Worm (Caenorhabditis elegans) whole organism, midembryonic: ENCODE data around the gene srw-38.

Experiments
- T22C8.4 ChIP-seq: fragments of 200-800 bp; sonication (Bioruptor generic); IDR thresholded peaks from 2 replicates; pipeline ENCODE4 v1.3.6; 2022; ENCODE audit warnings: missing genetic modification characterization, missing compliant biosample characterization
- cog-1 ChIP-seq: sonication (generic microtip); optimal IDR thresholded peaks from 2 replicates; lab custom pipeline; 2016; ENCODE audit warnings: missing genetic modification characterization, missing compliant biosample characterization
- flt-1 ChIP-seq: fragments of 200-800 bp; sonication (Bioruptor generic); IDR thresholded peaks from 2 replicates; pipeline ENCODE4 v1.3.6; 2022; ENCODE audit warnings: missing genetic modification characterization, missing compliant biosample characterization
- klf-2 ChIP-seq: fragments of 200-800 bp; sonication (Bioruptor generic); conservative IDR thresholded peaks from 2 replicates; pipeline ENCODE4 v1.3.6; 2022; ENCODE audit warnings: missing genetic modification reagents, missing genetic modification characterization, missing compliant biosample characterization
- med-1 ChIP-seq: sonication (generic microtip); optimal IDR thresholded peaks from 2 replicates; lab custom pipeline; 2017; ENCODE audit warnings: missing genetic modification characterization, mild to moderate bottlenecking, missing compliant biosample characterization, antibody characterized with exemption, missing genetic modification reagents; ENCODE audit not compliant: insufficient read depth
- ref-1 ChIP-seq: fragments of 200-800 bp; sonication (Bioruptor generic); conservative IDR thresholded peaks from 2 replicates; pipeline ENCODE4 v1.3.6; 2022; ENCODE audit warnings: missing genetic modification reagents, missing genetic modification characterization, missing compliant biosample characterization
- tab-1 ChIP-seq: fragments of 200-800 bp; sonication (Bioruptor generic); IDR thresholded peaks from 2 replicates; pipeline ENCODE4 v1.3.6; 2022; ENCODE audit warnings: missing genetic modification characterization, missing compliant biosample characterization
- ztf-23 ChIP-seq: fragments of 200-800 bp; sonication (Bioruptor generic); IDR thresholded peaks from 2 replicates; pipeline ENCODE4 v1.3.6; 2022; ENCODE audit warnings: missing genetic modification reagents, missing genetic modification characterization, missing compliant biosample characterization
- ztf-29 ChIP-seq: fragments of 200-800 bp; sonication (Bioruptor generic); IDR thresholded peaks from 2 replicates; pipeline ENCODE4 v1.3.6; 2022; ENCODE audit warnings: missing genetic modification reagents, missing genetic modification characterization, missing compliant biosample characterization

The srw-38 gene

DNA sequence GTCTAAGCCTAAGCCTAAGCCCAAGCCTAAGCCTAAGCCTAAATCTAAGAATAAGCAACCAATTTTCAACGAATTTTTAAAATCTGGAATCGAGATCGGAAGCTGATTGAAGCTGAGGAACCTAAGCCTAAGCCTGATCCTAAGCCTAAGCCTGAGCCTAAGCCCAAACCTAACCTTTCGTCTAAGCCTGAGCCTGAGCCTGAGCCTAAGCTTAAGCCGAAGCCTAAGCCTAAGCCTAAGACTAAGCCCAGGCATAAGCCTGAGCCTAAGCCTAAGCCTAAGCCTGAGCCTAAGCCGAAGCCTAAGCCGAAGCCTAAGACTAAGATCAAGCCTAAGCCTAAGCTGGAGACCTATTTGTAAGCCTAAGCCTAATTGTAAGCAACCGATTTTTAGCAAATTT is 8.8 kb upstream of the srw-38 start:
- TF ChIP-seq flt-1 (GFP tag; lab: Robert Waterston, UW) (no peak), ztf-23 (GFP tag; lab: Robert Waterston, UW) (no peak), cog-1 (tag; lab: Kevin White, UChicago) (no peak), med-1 (GFP tag; lab: Kevin White, UChicago) (no peak)

DNA sequence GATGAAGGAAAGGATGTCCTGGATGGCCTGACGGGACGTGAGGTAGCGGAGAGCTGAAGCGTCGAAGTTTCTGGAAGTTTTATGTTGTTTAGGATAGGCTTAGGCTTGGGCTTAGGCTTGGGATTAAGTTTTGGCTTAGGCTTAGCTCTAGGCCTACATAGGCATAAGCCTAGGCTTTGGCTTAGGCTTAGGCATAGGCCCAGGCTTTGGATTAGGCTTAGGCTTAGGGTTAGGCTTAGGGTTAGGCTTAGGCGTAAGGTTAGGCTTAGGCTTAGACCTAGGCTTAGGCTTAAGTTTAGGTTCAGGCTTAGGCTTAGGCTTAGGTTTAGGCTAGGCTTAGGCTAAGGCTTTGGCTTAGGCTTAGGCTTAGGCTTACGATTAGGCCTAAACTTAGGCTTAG is 7.0 kb upstream of the srw-38 start:
- TF ChIP-seq ztf-29 (no peak), ref-1 (GFP tag; lab: Robert Waterston, UW) (no peak), klf-2 (GFP tag; lab: Robert Waterston, UW) (no peak), med-1 (GFP tag; lab: Kevin White, UChicago) (no peak), ztf-23 (GFP tag; lab: Robert Waterston, UW) (no peak), T22C8.4 (no peak), cog-1 (tag; lab: Kevin White, UChicago) (no peak), tab-1 (no peak), flt-1 (GFP tag; lab: Robert Waterston, UW) (no peak)

DNA sequence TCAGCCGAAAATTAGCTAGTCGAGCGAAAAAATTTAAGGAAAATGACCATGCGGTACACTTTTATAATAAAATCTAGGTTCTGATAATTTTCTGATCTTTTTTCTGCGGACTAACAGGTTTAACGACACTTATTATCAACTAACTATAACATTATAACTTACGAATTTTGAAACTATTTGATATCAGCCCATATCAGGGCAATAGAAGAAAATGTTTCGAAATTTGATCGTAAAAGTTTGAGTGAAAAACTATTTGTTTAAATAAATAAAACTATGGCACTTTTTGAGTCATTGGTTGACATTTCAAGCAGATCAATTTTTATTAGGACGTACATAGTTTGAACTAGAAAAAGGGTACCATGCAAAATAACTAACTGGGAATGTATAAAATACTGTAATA is 5.4 kb upstream of the srw-38 start, which contains the start of gene pcp-4:
Gene pcp-4 (minus strand): TSS at position 197 of the 400 bp plus-strand sequence.
- TF ChIP-seq T22C8.4 (no peak), klf-2 (GFP tag; lab: Robert Waterston, UW) (no peak), ztf-23 (GFP tag; lab: Robert Waterston, UW) (no peak), flt-1 (GFP tag; lab: Robert Waterston, UW) (no peak), cog-1 (tag; lab: Kevin White, UChicago) (no peak), tab-1 (no peak), ztf-29 (no peak), med-1 (GFP tag; lab: Kevin White, UChicago) (no peak), ref-1 (GFP tag; lab: Robert Waterston, UW) (no peak)

DNA sequence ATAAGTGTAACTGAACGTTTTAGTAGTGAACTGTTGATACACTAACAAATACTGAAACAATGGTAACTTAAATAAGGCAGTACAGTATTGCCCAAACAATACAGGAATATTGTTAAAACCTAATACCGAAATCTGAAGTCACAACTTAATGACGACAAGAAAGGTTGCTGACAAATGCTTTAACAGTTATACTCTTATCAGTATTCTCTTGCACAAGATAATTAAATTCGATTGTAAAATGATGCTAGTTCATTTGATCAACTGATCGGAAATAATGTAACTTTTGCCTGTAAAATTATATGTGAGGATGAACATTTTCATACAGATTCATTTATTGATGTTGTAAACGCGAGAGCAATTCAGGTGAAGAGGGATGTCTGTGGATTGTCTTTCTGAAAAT is 4.7 kb upstream of the srw-38 start:
- TF ChIP-seq T22C8.4 (no peak), ref-1 (GFP tag; lab: Robert Waterston, UW) (no peak), tab-1 (no peak), ztf-23 (GFP tag; lab: Robert Waterston, UW) (no peak), ztf-29 (no peak)

ce11 chrV:19845927-19846845 is 9.9 kb downstream of the srw-38 start, which contains the start of gene Y116F11B.6:
Y116F11B.6 (minus strand) TSS chrV:19845977.
- TF ChIP-seq flt-1 (GFP tag; lab: Robert Waterston, UW) (no peak), ztf-29 (no peak), klf-2 (GFP tag; lab: Robert Waterston, UW) (no peak), tab-1 (no peak), cog-1 (tag; lab: Kevin White, UChicago) (no peak), T22C8.4 (no peak), med-1 (GFP tag; lab: Kevin White, UChicago) (no peak), ref-1 (GFP tag; lab: Robert Waterston, UW) (no peak), ztf-23 (GFP tag; lab: Robert Waterston, UW) (no peak)

ce11 chrV:19848014-19848413 is 11.8 kb downstream of the srw-38 start, which contains the start of gene Y116F11B.7:
Y116F11B.7 (plus strand) TSS chrV:19848314.
- TF ChIP-seq tab-1, result no peak
- no peak for TF ChIP-seq med-1 (GFP tag; lab: Kevin White, UChicago)
- TF ChIP-seq ztf-29, result no peak
- TF ChIP-seq ref-1 (GFP tag; lab: Robert Waterston, UW), result no peak
- no peak for TF ChIP-seq cog-1 (tag; lab: Kevin White, UChicago)
- no peak for TF ChIP-seq klf-2 (GFP tag; lab: Robert Waterston, UW)
- TF ChIP-seq T22C8.4, result no peak
- no peak for TF ChIP-seq flt-1 (GFP tag; lab: Robert Waterston, UW)
- no peak for TF ChIP-seq ztf-23 (GFP tag; lab: Robert Waterston, UW)

- TF ChIP-seq klf-2 (GFP tag; lab: Robert Waterston, UW), result no peak
- no peak for TF ChIP-seq ref-1 (GFP tag; lab: Robert Waterston, UW)
- no peak for TF ChIP-seq T22C8.4
- TF ChIP-seq tab-1, result no peak
- no peak for TF ChIP-seq med-1 (GFP tag; lab: Kevin White, UChicago)
- no peak for TF ChIP-seq ztf-29
- TF ChIP-seq flt-1 (GFP tag; lab: Robert Waterston, UW), result no peak
Measured at ce11 chrV:19853610-19854009, 17.4 kb downstream of the srw-38 start.

DNA sequence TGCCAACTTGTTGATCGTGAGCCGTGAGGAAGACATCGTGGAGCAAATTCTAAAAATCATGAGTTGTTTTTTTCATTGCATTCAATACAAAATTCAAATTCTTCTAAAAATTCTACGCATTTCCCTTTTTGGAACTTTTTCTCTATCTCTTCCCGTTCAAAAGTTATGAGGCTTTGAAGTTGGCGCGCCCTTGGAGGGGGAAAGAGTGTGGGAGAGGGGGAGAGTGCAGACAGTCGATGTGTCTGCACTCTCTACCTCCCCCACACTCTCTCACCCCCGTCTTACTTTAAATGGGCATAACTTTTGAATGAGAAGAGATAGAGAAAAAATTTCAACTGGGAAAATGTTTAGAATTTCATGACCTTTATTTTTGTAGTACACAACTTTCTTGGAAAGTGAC is 20.1 kb downstream of the srw-38 start:
- TF ChIP-seq ztf-29, result no peak
- TF ChIP-seq med-1 (GFP tag; lab: Kevin White, UChicago), result no peak
- TF ChIP-seq T22C8.4, result no peak
- TF ChIP-seq flt-1 (GFP tag; lab: Robert Waterston, UW), result no peak
- TF ChIP-seq klf-2 (GFP tag; lab: Robert Waterston, UW), result no peak
- TF ChIP-seq ref-1 (GFP tag; lab: Robert Waterston, UW), result no peak
- TF ChIP-seq ztf-23 (GFP tag; lab: Robert Waterston, UW), result no peak
- TF ChIP-seq tab-1, result no peak
- TF ChIP-seq cog-1 (tag; lab: Kevin White, UChicago), result no peak

DNA sequence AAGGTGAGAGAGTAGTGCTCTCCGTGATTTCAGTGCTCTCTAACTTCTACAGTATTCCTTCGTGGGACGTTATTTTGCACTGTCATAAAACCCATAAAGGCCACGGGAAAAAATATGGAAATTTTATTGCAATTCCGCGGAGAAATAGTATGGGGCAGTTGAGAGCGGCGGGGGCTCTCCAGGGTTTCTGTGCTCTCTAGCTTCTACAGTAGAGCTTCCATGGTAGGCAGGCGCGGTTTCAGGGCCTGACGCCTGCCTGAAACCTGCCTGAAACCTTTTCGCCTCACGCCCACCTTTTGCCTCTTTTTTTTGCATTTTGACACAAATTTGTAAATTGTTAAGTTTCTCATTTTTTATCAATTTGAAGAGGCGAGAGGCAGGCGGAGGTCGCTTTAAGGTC is 20.7 kb downstream of the srw-38 start:
- TF ChIP-seq ztf-23 (GFP tag; lab: Robert Waterston, UW) (no peak), med-1 (GFP tag; lab: Kevin White, UChicago) (no peak), tab-1 (no peak), cog-1 (tag; lab: Kevin White, UChicago) (no peak), ref-1 (GFP tag; lab: Robert Waterston, UW) (no peak), flt-1 (GFP tag; lab: Robert Waterston, UW) (no peak), ztf-29 (no peak), T22C8.4 (no peak), klf-2 (GFP tag; lab: Robert Waterston, UW) (no peak)
